Fruit fly (Drosophila melanogaster) whole organism, adult: ENCODE results near the gene Cpr62Bb.

Experiments
- CG11617 ChIP-seq: fragments of 200-800 bp; sonication (Bioruptor generic); optimal IDR thresholded peaks from 2 replicates; lab custom pipeline; 2017; ENCODE audit warnings: mild to moderate bottlenecking, missing biosample characterization, missing genetic modification reagents, missing genetic modification characterization
- CG12768 ChIP-seq: fragments of 200-800 bp; sonication (Bioruptor generic); optimal IDR thresholded peaks from 2 replicates; lab custom pipeline; 2017; ENCODE audit warnings: missing biosample characterization, missing genetic modification characterization, mild to moderate bottlenecking, moderate library complexity, missing genetic modification reagents
- CG14711 ChIP-seq: fragments of 200-800 bp; sonication (Bioruptor generic); optimal IDR thresholded peaks from 2 replicates; lab custom pipeline; 2018; ENCODE audit warnings: missing biosample characterization, mild to moderate bottlenecking, missing genetic modification characterization, moderate library complexity
- CG1620 ChIP-seq: fragments of 200-800 bp; sonication (Bioruptor generic); optimal IDR thresholded peaks from 2 replicates; lab custom pipeline; 2016; ENCODE audit warnings: missing biosample characterization, missing genetic modification characterization
- CG33017 ChIP-seq: fragments of 200-800 bp; sonication (Bioruptor generic); optimal IDR thresholded peaks from 2 replicates; lab custom pipeline; 2018; ENCODE audit warnings: missing biosample characterization, mild to moderate bottlenecking, missing genetic modification characterization, moderate library complexity
- CG5204 ChIP-seq: fragments of 200-800 bp; sonication (Bioruptor generic); optimal IDR thresholded peaks from 2 replicates; lab custom pipeline; 2016; ENCODE audit warnings: missing biosample characterization, missing genetic modification characterization
- CG7045 ChIP-seq: fragments of 200-800 bp; sonication (Bioruptor generic); optimal IDR thresholded peaks from 2 replicates; lab custom pipeline; 2017; ENCODE audit warnings: missing biosample characterization, mild to moderate bottlenecking, missing genetic modification characterization
- CG7101 ChIP-seq: fragments of 200-800 bp; sonication (Bioruptor generic); optimal IDR thresholded peaks from 2 replicates; lab custom pipeline; 2018; ENCODE audit warnings: missing biosample characterization, mild to moderate bottlenecking, missing genetic modification characterization, moderate library complexity
- Clk ChIP-seq: fragments of 200-800 bp; sonication (Bioruptor generic); optimal IDR thresholded peaks from 2 replicates; lab custom pipeline; 2017; ENCODE audit warnings: missing biosample characterization, missing genetic modification characterization
- Crg-1 ChIP-seq: fragments of 200-800 bp; sonication (Bioruptor generic); optimal IDR thresholded peaks from 2 replicates; lab custom pipeline; 2016; ENCODE audit warnings: missing biosample characterization, missing genetic modification characterization
- Hr96 ChIP-seq: fragments of 200-800 bp; sonication (Bioruptor generic); optimal IDR thresholded peaks from 2 replicates; lab custom pipeline; 2016; ENCODE audit warnings: missing biosample characterization, missing genetic modification characterization
- Mnt ChIP-seq: fragments of 200-800 bp; sonication (Bioruptor generic); optimal IDR thresholded peaks from 2 replicates; lab custom pipeline; 2016; ENCODE audit warnings: missing biosample characterization, mild to moderate bottlenecking, missing genetic modification characterization
- bab1 ChIP-seq: fragments of 200-800 bp; sonication (Bioruptor generic); optimal IDR thresholded peaks from 3 replicates; lab custom pipeline; 2019; ENCODE audit warnings: missing biosample characterization, mild to moderate bottlenecking, missing genetic modification characterization, moderate library complexity
- cic ChIP-seq: fragments of 200-800 bp; sonication (Bioruptor generic); optimal IDR thresholded peaks from 2 replicates; lab custom pipeline; 2017; ENCODE audit warnings: missing biosample characterization, mild to moderate bottlenecking, missing genetic modification characterization, moderate library complexity
- cnc ChIP-seq, 2 experiments: fragments of >200 bp; optimal IDR thresholded peaks; 2 replicates each; lab custom pipeline; 2017
- kay ChIP-seq: fragments of 200-800 bp; sonication (Bioruptor generic); peaks from one replicate; lab custom pipeline; 2016; ENCODE audit warnings: missing biosample characterization, missing genetic modification characterization, borderline replicate concordance
- ovo ChIP-seq: fragments of 200-800 bp; sonication (Bioruptor generic); optimal IDR thresholded peaks from 2 replicates; lab custom pipeline; 2016; ENCODE audit warnings: missing biosample characterization, missing genetic modification characterization
- pad ChIP-seq: fragments of 200-800 bp; sonication (Bioruptor generic); optimal IDR thresholded peaks from 3 replicates; lab custom pipeline; 2017; ENCODE audit warnings: missing biosample characterization, missing genetic modification characterization, mild to moderate bottlenecking, moderate library complexity, missing genetic modification reagents
- tj ChIP-seq: fragments of 200-800 bp; sonication (Bioruptor generic); optimal IDR thresholded peaks from 3 replicates; lab custom pipeline; 2017; ENCODE audit warnings: missing biosample characterization, mild to moderate bottlenecking, missing genetic modification characterization, moderate library complexity
- toe ChIP-seq: fragments of 200-800 bp; sonication (Bioruptor generic); optimal IDR thresholded peaks from 2 replicates; lab custom pipeline; 2016; ENCODE audit warnings: missing biosample characterization, missing genetic modification characterization

Gene Cpr62Bb

dm6 chr3L:1861400-1861793 lies 26.4 kb upstream of the Cpr62Bb start:
- TF ChIP-seq cic (GFP tag; lab: Kevin White, UChicago), result peak; percentile 13
- TF ChIP-seq toe, result no peak
- TF ChIP-seq CG12768, result peak; percentile 22
- TF ChIP-seq bab1, result peak; percentile 37
- no peak for TF ChIP-seq tj (GFP tag; lab: Kevin White, UChicago)

DNA sequence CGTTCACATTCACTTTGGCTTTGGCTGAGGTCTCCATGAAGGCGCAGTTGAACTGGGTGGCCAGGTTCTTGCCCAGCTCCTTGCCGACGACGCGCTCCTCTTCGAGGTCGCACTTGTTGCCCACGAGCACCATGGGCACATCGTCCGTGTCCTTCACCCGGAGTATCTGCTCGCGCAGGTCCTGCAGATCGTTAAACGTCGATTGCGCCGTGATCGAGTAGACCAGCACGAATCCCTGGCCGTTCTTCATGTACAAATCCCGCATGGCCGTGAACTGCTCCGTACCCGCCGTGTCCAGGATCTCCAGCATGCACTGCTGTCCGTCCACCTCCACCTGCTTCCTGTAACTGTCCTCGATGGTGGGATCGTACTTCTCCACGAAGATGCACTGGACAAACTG lies 25.8 kb upstream of the Cpr62Bb start:
- TF ChIP-seq CG7045 (no peak), pad (GFP tag; lab: Kevin White, UChicago) (no peak), kay (no peak), CG12768 (no peak), ovo (GFP tag; lab: Kevin White, UChicago) (no peak), Hr96 (no peak), CG14711 (tag; lab: Kevin White, UChicago) (no peak), Clk (GFP tag; lab: Kevin White, UChicago) (no peak), CG5204 (no peak), bab1 (no peak), CG11617 (no peak), toe (no peak), CG33017 (no peak), Crg-1 (no peak), CG7101 (tag; lab: Kevin White, UChicago) (no peak)

DNA sequence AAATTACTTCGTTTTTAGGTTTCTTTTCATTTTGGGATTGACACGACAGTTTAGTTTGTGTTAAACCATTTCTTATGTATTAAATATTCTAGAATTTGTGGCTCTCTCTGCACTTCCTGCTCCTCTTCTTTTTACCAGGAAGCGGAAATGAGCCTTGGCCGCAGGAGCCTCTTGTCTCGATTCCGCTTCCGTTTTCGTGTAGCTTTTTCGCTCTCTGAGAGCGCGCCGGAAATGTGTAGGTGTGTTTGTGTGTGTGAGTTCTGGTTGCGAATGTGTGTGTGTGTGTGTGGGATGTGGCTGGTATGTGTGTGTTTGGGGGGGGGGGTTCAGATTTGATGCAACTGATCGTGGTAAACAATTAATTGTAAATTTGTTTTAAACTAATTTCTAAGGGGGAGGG lies 24.6 kb upstream of the Cpr62Bb start:
- no peak for TF ChIP-seq CG5204
- peak; percentile 19 for TF ChIP-seq CG11617

DNA sequence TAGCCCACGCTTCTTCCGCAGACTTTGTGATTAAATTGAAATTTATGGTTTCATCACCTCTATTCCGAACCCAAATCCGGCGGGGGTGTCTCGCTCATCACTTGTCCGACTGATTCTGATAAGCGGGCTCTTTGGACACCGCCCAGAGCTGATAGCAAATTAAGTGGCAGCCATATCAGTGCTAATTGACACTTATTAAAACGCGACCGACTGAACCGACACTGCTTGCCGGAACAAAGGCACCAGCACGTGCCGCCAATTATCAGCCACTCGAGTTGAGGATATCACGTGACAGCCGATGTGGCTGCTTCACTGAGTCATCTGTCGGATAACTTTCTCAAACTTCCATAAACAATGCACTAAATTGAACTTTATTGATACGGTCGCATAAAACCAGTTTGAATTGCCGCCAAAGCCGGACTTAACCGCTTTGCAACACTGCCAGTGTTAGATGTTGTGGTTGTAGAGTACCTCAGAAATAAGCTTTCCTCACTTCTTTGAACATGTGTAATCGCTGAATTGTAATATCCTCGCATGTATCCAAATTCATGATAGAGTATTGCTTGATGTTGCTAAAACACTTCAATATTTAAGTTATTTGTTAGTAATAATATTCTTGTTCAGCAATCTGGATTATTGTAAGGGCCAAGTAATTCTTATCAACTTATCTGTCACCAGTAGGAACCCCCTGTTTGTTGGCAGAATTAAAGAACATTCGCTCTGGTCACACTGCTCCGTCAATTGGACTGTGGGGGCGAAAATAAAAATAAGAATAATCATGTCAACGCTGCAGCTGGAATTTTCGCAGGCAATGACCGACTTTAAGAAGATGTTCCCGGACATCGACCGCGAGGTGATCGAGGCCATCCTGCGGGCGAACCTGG lies 21.7 kb upstream of the Cpr62Bb start, which contains the start of gene CG12024:
CG12024 (plus strand) TSS at position 699 of the 884 bp plus-strand sequence.
- TF ChIP-seq CG5204 (peak; percentile 85), cic (GFP tag; lab: Kevin White, UChicago) (peak; percentile 37), CG11617 (peak; percentile 66), Crg-1 (peak; percentile 90), ovo (GFP tag; lab: Kevin White, UChicago) (peak; percentile 49), cnc (optimal IDR thresholded peaks at IDR 0.05; lab: Kevin White, UChicago) (no peak), tj (GFP tag; lab: Kevin White, UChicago) (peak; percentile 52), bab1 (peak; percentile 76), CG1620 (peak; percentile 81), CG7045 (peak; percentile 63), kay (peak; percentile 79), CG12768 (peak; percentile 79), Hr96 (peak; percentile 81), CG33017 (peak; percentile 25), pad (GFP tag; lab: Kevin White, UChicago) (peak; percentile 67), Clk (GFP tag; lab: Kevin White, UChicago) (peak; percentile 68), CG7101 (tag; lab: Kevin White, UChicago) (peak; percentile 73), Mnt (peak; percentile 64), toe (peak; percentile 78), CG14711 (tag; lab: Kevin White, UChicago) (peak; percentile 75)

dm6 chr3L:1855491-1855890 lies 20.5 kb upstream of the Cpr62Bb start, which contains the start of gene CNMa:
CNMa (minus strand) TSS chr3L:1855591.
- no peak for TF ChIP-seq CG7101 (tag; lab: Kevin White, UChicago)
- no peak for TF ChIP-seq toe
- TF ChIP-seq CG1620, result no peak
- no peak for TF ChIP-seq Hr96
- TF ChIP-seq CG12768, result no peak
- TF ChIP-seq bab1, result no peak
- no peak for TF ChIP-seq Mnt
- no peak for TF ChIP-seq CG7045
- no peak for TF ChIP-seq Crg-1
- no peak for TF ChIP-seq CG5204
- no peak for TF ChIP-seq ovo (GFP tag; lab: Kevin White, UChicago)

- TF ChIP-seq ovo (GFP tag; lab: Kevin White, UChicago), result no peak
- no peak for TF ChIP-seq Crg-1
- no peak for TF ChIP-seq CG11617
- no peak for TF ChIP-seq CG7101 (tag; lab: Kevin White, UChicago)
- TF ChIP-seq cic (GFP tag; lab: Kevin White, UChicago), result no peak
- no peak for TF ChIP-seq CG7045
- no peak for TF ChIP-seq tj (GFP tag; lab: Kevin White, UChicago)
- no peak for TF ChIP-seq toe
- no peak for TF ChIP-seq Clk (GFP tag; lab: Kevin White, UChicago)
Measured at dm6 chr3L:1853277-1853676, 18.3 kb upstream of the Cpr62Bb start.

DNA sequence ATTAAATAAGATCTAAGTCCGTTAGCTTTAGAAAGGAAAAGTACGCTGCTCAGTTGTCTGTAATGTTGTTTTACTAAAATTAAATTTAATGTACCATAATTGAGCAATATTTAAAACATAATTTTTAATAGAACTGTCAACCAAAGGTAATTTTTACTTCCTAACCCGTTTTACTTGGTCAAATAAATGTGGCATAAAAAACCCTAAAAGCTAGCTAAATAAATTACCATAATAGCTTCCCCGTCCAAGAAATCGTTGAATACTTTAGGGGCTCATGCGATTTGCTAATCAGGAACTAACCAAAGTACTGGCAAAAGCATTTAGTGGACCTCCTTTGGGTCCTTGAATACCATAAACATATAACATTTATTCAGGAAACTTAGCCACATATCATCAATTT lies 15.5 kb upstream of the Cpr62Bb start:
- TF ChIP-seq CG1620, result no peak
- TF ChIP-seq tj (GFP tag; lab: Kevin White, UChicago), result no peak
- TF ChIP-seq kay, result peak; percentile 5
- no peak for TF ChIP-seq Hr96

DNA sequence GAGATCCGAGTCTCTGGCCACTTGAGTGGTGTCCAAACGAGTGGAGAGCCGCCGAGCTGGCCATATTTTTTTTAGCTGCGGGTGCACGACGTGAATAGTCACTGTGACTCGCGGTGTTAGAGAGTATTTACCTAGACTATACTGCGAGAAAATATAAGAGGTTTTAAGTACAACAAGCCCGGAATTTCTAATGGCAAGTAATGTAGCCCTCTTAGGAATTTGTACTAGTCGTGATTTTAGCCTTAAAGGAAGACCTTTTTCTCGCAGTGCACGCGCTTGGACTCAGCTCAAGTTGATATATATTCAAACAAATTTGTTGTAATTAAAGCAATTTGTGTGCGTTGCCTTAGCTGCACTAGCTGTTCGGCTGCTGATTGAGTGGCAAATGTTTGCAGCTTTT lies 9.6 kb upstream of the Cpr62Bb start:
- no peak for TF ChIP-seq CG7045
- no peak for TF ChIP-seq Clk (GFP tag; lab: Kevin White, UChicago)
